Fruit fly (Drosophila melanogaster): Measurements from ENCODE around the gene CG12279.

- no peak for TF ChIP-seq CG15710 (tag; optimal IDR thresholded peaks at IDR 0.05)
- TF ChIP-seq D1 (tag; optimal IDR thresholded peaks at IDR 0.05), result no peak
- TF ChIP-seq CG14655 (GFP tag; optimal IDR thresholded peaks at IDR 0.05), result no peak
- no peak for TF ChIP-seq rn (GFP tag; IDR thresholded peaks at IDR 0.05)
- no peak for TF ChIP-seq fd96Ca (GFP tag; IDR thresholded peaks at IDR 0.05)
- no peak for TF ChIP-seq gl (tag; optimal IDR thresholded peaks at IDR 0.05)
- no peak for TF ChIP-seq EcR (GFP tag; optimal IDR thresholded peaks at IDR 0.05)
- no peak for TF ChIP-seq Pif1A (GFP tag; optimal IDR thresholded peaks at IDR 0.05)
- no peak for TF ChIP-seq CG10348 (GFP tag; IDR thresholded peaks at IDR 0.05)
Measured at dm6 chr3R:12704861-12705260, at the start of gene CG12279.

All from whole organism, pupa.